Worm (Caenorhabditis elegans): ENCODE data around the gene npr-38.

The npr-38 gene

DNA sequence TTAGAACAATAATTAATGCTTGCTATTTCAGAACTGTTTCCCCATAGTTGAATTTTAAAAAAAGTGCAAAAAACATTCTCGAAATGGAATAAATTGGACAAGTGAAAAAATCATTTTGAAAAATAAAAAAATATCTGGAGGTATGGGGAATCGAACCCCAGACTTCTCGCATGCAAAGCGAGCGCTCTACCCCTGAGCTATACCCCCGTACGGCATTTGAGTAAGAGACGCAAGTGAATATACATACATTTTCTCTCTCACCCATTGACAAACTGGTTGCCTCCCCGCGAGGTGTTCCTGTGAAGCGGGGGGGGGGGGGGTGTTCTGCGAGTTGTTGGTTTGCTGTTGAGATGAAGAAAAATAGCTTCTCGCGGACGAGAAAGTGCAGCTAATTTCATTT, 19.3 kb upstream of the npr-38 start:
- TF ChIP-seq W03F9.2 (tag; optimal IDR thresholded peaks at IDR 0.05) (peak; percentile 45), dao-5 (tag; optimal IDR thresholded peaks at IDR 0.05) (peak; percentile 59), him-1 (tag; optimal IDR thresholded peaks at IDR 0.05) (peak; percentile 51)

DNA sequence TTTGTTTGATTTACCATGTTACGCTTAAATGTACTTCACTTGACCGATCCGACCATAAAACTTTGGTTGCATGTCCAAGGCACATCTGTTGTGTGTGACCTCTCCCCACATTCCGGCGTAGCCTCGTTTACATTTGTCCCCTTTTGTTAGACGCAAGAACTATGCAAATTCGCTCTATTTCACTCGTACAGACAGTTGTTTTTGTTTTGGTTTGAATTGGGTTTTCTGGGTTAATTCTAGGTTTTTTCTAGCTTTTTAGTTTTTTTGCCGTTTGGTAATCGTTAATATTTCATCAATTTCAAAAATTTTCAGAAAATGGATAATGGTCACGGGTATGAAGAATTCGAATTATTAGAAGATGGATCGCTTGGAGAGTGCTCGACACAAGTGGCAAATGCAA, 18.7 kb upstream of the npr-38 start, which contains the start of gene mom-1:
mom-1 (plus strand) TSS at position 301 of the 400 bp plus-strand sequence.
- TF ChIP-seq him-1 (tag; optimal IDR thresholded peaks at IDR 0.05) (no peak), dao-5 (tag; optimal IDR thresholded peaks at IDR 0.05) (no peak), W03F9.2 (tag; optimal IDR thresholded peaks at IDR 0.05) (no peak)

DNA sequence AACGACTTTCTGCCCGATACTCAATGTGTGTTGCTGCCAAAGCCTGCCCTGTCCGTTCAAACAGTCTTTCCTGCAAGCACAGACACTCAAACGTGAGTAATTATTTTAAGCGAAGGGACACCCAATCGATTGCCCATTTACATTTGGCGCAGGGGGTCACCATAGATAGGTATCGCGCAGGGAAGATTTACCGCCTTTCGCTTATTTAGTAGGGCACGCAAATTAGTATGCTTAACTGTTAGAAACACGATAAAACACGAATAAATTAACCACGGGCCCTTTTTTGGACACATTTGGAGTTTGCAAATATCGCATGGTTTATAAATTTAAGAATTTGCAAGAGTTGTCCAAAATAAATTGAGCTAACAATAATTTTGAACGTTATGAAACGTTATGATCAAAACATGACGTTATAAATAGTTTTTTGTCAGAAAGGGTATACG, 15.1 kb upstream of the npr-38 start:
- peak; percentile 97 for TF ChIP-seq W03F9.2 (tag; optimal IDR thresholded peaks at IDR 0.05)
- TF ChIP-seq him-1 (tag; optimal IDR thresholded peaks at IDR 0.05), result peak; percentile 100
- peak; percentile 82 for TF ChIP-seq dao-5 (tag; optimal IDR thresholded peaks at IDR 0.05)

DNA sequence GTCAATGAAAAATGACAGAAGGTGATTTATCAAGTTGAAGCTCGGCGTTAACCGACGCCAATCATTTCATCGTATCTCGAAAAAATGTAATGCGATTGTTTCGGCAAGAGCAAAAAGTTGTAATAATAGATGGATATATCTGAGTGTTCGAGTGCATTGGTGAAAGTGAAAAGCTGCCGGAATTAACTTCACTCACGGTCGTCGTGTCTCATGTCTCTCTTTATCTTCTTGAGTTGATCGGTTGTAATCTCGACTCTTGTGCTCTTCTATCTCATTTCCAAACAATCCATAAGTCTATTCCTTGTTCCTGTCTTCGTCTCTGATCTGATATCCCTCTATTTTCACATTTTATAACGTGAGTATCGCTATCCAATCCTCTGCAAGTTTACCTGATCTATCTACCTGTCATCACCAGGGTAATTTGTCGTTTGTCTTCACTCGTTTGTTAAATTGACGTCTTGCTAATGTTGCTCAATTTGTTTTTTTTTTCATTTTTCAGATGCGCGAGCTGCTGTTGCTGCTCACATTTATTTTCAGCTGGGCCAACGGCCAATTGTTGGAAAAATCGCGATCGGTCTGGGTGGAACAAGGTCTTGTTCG, 11.8 kb upstream of the npr-38 start, which contains the start of gene cest-16:
cest-16 (plus strand) TSS at position 302 of the 600 bp plus-strand sequence.
- TF ChIP-seq W03F9.2 (tag; optimal IDR thresholded peaks at IDR 0.05) (no peak), dao-5 (tag; optimal IDR thresholded peaks at IDR 0.05) (no peak), him-1 (tag; optimal IDR thresholded peaks at IDR 0.05) (no peak)

DNA sequence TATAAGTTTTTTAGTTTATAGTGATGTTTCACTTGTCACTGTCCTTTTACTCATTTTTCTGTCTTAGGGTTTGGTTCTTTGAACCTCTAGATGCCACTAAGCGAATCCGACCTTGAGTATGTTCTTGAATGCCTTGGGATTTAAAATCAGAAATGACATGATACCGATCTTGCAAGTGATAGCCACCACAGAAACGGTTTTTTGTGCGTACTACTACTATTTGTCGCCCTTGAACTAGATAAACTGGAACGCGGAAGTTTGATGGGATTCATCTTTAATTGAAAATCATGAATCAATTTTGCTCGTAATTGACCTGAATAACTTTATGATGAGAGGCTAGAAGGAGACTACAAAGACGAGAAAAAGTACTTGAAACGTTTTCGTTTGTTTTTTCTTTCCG, 7.3 kb downstream of the npr-38 start:
- TF ChIP-seq dao-5 (tag; optimal IDR thresholded peaks at IDR 0.05) (no peak), him-1 (tag; optimal IDR thresholded peaks at IDR 0.05) (no peak), W03F9.2 (tag; optimal IDR thresholded peaks at IDR 0.05) (no peak)

DNA sequence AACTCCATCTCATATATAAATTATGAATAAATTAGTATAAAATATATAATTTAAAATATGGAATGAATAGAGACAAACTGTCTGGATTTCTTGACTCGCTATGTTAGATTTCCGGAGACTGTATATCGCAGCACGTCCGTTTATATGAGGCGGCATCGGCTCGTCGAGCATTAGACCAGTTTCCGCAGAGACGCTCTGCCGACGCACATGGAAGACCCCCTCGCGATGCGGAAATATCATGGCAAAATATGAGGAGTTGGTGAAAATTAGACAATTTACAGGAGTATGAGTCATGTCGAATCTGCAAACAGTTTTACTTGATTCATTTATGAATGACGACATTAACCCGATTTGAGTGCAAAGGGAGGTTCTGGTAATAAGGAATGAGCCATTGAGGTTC, 8.1 kb downstream of the npr-38 start, which contains the start of gene chtb-3:
chtb-3 (minus strand) TSS at position 101 of the 400 bp plus-strand sequence.
- TF ChIP-seq W03F9.2 (tag; optimal IDR thresholded peaks at IDR 0.05) (no peak), dao-5 (tag; optimal IDR thresholded peaks at IDR 0.05) (no peak), him-1 (tag; optimal IDR thresholded peaks at IDR 0.05) (no peak)

DNA sequence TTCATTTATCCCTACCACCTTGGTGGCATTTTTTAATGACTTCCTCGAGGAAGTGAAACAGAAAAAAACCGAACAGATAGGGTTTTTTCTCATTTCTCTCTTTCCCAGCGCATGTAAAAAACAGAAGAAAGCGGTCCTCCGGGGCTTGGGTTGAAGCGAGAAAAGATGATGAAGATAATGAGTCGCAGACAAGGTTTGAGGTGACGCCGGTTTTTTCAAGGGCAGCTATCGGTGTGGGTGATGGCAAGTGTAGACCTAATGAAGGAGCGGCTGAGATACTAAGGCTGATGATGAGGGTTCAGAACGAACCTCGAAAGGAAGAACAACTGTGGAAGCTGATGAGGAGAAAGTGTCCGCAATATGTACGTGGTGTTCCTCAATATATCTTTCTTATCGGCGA, 9.4 kb downstream of the npr-38 start:
- TF ChIP-seq him-1 (tag; optimal IDR thresholded peaks at IDR 0.05) (no peak), W03F9.2 (tag; optimal IDR thresholded peaks at IDR 0.05) (no peak), dao-5 (tag; optimal IDR thresholded peaks at IDR 0.05) (no peak)

DNA sequence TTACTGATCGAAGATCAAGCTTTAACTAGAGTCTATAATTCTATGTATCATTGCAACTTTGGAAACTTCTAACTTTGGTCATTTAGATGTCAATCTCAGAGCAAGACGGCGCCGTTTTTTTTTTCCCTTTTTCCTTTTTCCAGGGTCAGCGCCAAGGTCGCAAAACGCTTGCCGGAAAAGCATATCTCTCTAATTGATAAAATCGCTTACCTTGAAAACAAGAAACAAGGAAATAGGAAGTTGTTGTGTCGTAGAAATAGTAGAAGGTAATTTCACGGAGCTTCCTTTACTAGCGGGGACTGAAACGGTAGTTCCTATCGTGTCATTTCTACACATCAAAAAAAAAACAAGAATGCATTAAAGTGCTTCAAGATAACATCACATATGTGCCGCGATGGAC, 9.9 kb downstream of the npr-38 start:
- TF ChIP-seq him-1 (tag; optimal IDR thresholded peaks at IDR 0.05) (no peak), W03F9.2 (tag; optimal IDR thresholded peaks at IDR 0.05) (no peak), dao-5 (tag; optimal IDR thresholded peaks at IDR 0.05) (no peak)

DNA sequence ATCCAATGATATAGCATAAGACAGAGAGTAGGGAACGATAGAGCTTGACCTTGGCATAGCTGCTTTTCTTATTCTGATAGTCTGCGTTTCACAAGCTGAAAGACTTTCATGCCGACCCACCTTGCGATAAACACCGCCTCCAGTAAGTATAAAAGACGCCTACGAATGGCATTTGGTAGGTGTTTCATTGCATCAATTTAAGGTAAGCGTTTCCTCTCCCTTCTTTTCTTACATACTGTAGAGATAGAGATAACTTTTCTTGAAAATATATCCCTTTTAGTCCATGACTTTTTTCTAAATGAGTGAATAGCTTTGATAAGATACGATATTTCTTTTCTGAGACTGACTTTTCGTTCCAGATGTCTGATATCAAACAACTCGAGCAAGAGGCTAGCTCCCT, 11.6 kb downstream of the npr-38 start, which contains the start of gene col-167:
col-167 (plus strand) TSS at position 360 of the 400 bp plus-strand sequence.
- TF ChIP-seq dao-5 (tag; optimal IDR thresholded peaks at IDR 0.05) (no peak), W03F9.2 (tag; optimal IDR thresholded peaks at IDR 0.05) (no peak), him-1 (tag; optimal IDR thresholded peaks at IDR 0.05) (no peak)

DNA sequence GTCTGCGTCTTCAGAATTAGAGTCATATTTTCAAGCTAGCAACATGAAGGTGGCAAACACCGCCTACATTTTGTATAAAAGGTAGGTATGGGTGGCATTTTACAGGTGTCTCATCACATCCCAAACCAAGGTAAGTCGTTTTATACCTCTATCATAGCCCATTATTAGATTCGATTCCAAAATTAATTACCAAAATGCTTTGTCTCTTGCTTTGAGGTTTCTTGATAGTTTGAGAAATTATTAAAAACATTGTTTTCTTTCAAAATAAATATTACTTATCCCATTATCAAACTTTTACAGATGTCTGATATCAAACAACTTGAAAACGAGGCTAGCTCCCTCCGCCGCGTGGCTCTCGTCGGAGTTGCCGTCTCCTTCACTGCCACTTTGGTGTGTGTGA, 14.6 kb downstream of the npr-38 start, which contains the start of gene col-168:
col-168 (plus strand) TSS at position 301 of the 400 bp plus-strand sequence.
- TF ChIP-seq him-1 (tag; optimal IDR thresholded peaks at IDR 0.05) (no peak), W03F9.2 (tag; optimal IDR thresholded peaks at IDR 0.05) (no peak), dao-5 (tag; optimal IDR thresholded peaks at IDR 0.05) (no peak)

DNA sequence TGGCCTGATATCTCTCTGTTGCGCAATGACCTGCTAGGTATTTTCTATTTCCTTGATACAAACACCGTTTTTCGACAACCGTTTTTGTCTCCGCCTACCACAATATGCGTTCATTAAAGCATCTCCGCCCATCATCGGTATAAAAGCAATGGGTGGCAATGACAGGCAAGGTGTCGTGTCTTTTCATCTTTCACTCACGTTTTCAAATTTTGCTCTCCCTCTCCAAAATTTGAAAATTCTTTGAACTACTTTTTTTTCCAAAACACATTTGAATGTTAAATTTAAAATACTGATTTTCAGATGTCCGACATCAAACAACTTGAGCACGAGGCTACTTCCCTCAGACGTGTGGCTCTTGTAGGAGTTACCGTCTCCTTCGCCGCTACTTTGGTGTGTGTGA, 17.4 kb downstream of the npr-38 start, which contains the start of gene col-169:
col-169 (plus strand) TSS at position 301 of the 400 bp plus-strand sequence.
- no peak for TF ChIP-seq him-1 (tag; optimal IDR thresholded peaks at IDR 0.05)
- no peak for TF ChIP-seq W03F9.2 (tag; optimal IDR thresholded peaks at IDR 0.05)
- no peak for TF ChIP-seq dao-5 (tag; optimal IDR thresholded peaks at IDR 0.05)

DNA sequence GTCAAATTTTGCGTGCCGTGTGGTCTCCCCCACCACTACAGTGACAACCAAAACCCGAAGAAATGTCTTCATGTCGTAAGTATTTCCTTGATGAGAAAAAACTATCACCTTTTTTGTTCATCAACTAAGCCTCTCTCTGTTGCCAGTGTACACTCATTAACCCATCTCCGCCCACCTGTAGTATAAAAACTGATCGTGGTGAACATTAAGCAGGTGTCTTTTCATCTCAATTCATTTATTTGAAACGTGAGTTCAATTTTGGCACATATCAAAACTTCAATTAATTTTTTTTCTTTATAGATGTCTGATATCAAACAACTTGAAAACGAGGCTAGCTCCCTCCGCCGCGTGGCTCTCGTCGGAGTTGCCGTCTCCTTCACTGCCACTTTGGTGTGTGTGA, 19.9 kb downstream of the npr-38 start, which contains the start of gene col-170:
col-170 (plus strand) TSS at position 301 of the 400 bp plus-strand sequence.
- TF ChIP-seq W03F9.2 (tag; optimal IDR thresholded peaks at IDR 0.05) (no peak), him-1 (tag; optimal IDR thresholded peaks at IDR 0.05) (no peak), dao-5 (tag; optimal IDR thresholded peaks at IDR 0.05) (no peak)

DNA sequence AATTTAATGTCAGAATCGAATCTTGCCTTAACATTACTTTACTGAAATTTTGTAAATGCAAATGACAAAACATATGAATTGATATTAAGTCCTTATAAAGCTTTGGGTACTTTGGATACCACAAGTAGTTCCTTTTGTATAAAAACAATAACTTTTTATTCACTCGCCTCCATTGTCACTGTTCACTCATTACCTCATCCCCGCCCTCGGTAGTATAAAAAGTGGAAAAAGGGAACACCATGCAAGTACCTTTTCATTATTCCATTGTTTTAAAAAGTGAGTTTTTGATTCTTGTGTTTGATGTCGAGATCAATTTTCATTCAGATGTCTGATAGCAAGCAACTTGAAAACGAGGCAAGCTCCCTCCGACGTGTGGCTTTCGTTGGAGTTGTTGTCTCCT, 22.5 kb downstream of the npr-38 start, which contains the start of gene col-171:
col-171 (plus strand) TSS at position 301 of the 400 bp plus-strand sequence.
- TF ChIP-seq W03F9.2 (tag; optimal IDR thresholded peaks at IDR 0.05) (no peak), dao-5 (tag; optimal IDR thresholded peaks at IDR 0.05) (no peak), him-1 (tag; optimal IDR thresholded peaks at IDR 0.05) (no peak)

DNA sequence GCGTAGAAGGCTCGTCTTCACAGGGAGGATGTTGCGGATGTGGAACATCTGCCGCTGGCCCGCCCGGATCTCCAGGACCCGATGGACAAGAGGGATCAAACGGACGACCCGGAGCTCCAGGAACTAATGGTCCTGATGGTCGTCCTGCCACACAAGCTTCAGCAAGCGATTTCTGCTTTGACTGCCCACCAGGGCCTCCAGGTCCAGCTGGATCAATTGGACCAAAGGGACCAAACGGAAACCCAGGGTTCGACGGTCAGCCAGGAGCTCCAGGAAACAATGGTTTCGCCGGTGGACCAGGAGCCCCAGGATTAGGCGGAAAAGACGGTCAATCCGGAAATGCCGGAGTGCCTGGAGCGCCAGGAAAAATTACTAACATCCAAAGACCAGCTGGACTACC, 23.1 kb downstream of the npr-38 start:
- TF ChIP-seq him-1 (tag; optimal IDR thresholded peaks at IDR 0.05) (no peak), dao-5 (tag; optimal IDR thresholded peaks at IDR 0.05) (no peak), W03F9.2 (tag; optimal IDR thresholded peaks at IDR 0.05) (no peak)

All from whole organism, L4/young adult.